Worm (Caenorhabditis elegans) whole organism, L3 larva: ENCODE data around the gene F14H3.6.

Experiments
- daf-12 ChIP-seq: fragments of 150-350 bp; optimal IDR thresholded peaks from 2 replicates; lab custom pipeline; 2014; ENCODE audit warnings: missing biosample characterization, missing genetic modification reagents, missing genetic modification characterization
- egl-27 ChIP-seq: sonication (generic microtip); optimal IDR thresholded peaks from 4 replicates; lab custom pipeline; 2017; ENCODE audit warnings: missing biosample characterization, missing genetic modification reagents, missing genetic modification characterization
- fkh-10 ChIP-seq: sonication (generic microtip); optimal IDR thresholded peaks from 2 replicates; lab custom pipeline; 2017; ENCODE audit warnings: missing biosample characterization, missing genetic modification reagents, missing genetic modification characterization
- pqm-1 ChIP-seq: fragments of 150-350 bp; optimal IDR thresholded peaks from 2 replicates; lab custom pipeline; 2017; ENCODE audit warnings: missing biosample characterization, missing genetic modification characterization, inconsistent platforms
- sea-2 ChIP-seq: fragments of 150-350 bp; sonication (generic microtip); optimal IDR thresholded peaks from 4 replicates; lab custom pipeline; 2014; ENCODE audit warnings: missing biosample characterization, missing genetic modification reagents, missing genetic modification characterization
- zag-1 ChIP-seq: fragments of 150-350 bp; optimal IDR thresholded peaks from 2 replicates; lab custom pipeline; 2014; ENCODE audit warnings: missing biosample characterization, missing genetic modification characterization

DNA sequence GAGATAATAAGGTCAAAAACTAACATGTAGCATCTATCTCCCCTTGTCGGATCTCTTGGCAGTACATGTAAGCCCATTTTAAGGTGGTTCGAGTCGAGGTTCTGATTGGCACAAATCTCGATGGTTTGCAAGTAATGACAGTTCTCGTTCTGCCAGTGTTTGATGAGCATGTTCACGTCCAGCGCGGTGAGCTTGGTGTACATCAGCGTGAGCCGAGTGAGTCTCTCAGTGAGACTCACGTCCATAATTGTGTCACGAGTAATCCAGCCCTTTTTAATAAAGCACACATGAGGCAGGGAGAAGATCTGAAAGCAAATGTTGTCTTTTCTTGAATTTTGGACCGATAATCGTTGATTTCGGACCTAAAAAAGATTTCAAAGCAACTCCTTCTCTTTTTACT, 25.9 kb downstream of the F14H3.6 start, which contains the start of gene T10C6.16:
- no peak for TF ChIP-seq sea-2 (GFP tag; lab: Kevin White, UChicago)
- TF ChIP-seq egl-27 = no peak
- TF ChIP-seq fkh-10 (GFP tag; lab: Kevin White, UChicago) = no peak
- TF ChIP-seq zag-1 (tag; lab: Kevin White, UChicago) = no peak
- no peak for TF ChIP-seq daf-12
- no peak for TF ChIP-seq pqm-1
